Worm (Caenorhabditis elegans) whole organism, L1 larva: ENCODE measurements around the gene rab-37.

Source experiments
- C04F5.9 ChIP-seq: sonication (generic microtip); optimal IDR thresholded peaks from 2 replicates; lab custom pipeline; 2016; ENCODE audit warnings: missing genetic modification characterization, missing compliant biosample characterization
- C16A3.4 ChIP-seq: fragments of 150-350 bp; optimal IDR thresholded peaks from 2 replicates; lab custom pipeline; 2014; ENCODE audit warnings: missing biosample characterization, missing genetic modification characterization
- Y116A8C.19 ChIP-seq: sonication (generic microtip); optimal IDR thresholded peaks from 2 replicates; lab custom pipeline; 2016; ENCODE audit warnings: missing compliant biosample characterization, missing genetic modification characterization, borderline replicate concordance
- aha-1 ChIP-seq: fragments of 150-350 bp; optimal IDR thresholded peaks from 2 replicates; lab custom pipeline; 2014; ENCODE audit warnings: missing biosample characterization, missing genetic modification characterization
- aly-2 ChIP-seq: fragments of 150-350 bp; optimal IDR thresholded peaks from 2 replicates; lab custom pipeline; 2014; ENCODE audit warnings: missing biosample characterization, missing genetic modification characterization
- ama-1 ChIP-seq: fragments of 150-350 bp; optimal IDR thresholded peaks from 2 replicates; lab custom pipeline; 2014
- blmp-1 ChIP-seq: fragments of 150-350 bp; optimal IDR thresholded peaks from 2 replicates; lab custom pipeline; 2014; ENCODE audit warnings: missing biosample characterization, missing genetic modification characterization
- ceh-63 ChIP-seq: fragments of 200-800 bp; sonication (Bioruptor generic); optimal IDR thresholded peaks from 2 replicates; lab custom pipeline; 2018; ENCODE audit warnings: mild to moderate bottlenecking, missing genetic modification characterization, missing compliant biosample characterization
- ces-1 ChIP-seq: fragments of 150-350 bp; optimal IDR thresholded peaks from 2 replicates; lab custom pipeline; 2014; ENCODE audit warnings: missing biosample characterization, missing genetic modification reagents, missing genetic modification characterization
- efl-1 ChIP-seq, 4 experiments: fragments of 150-350 bp; optimal IDR thresholded peaks in 3 of 4; peaks in 1 of 4; 1 replicate in 1 of 4; 2 replicates in 3 of 4; lab custom pipeline; 2014; ENCODE audit warnings: missing biosample characterization in 2 of 4, missing genetic modification characterization in 2 of 4, missing genetic modification reagents in 2 of 4
- efl-3 ChIP-seq: fragments of 200-800 bp; sonication (Bioruptor generic); optimal IDR thresholded peaks from 2 replicates; lab custom pipeline; 2018; ENCODE audit warnings: mild to moderate bottlenecking, missing genetic modification characterization, missing compliant biosample characterization
- egl-27 ChIP-seq, 2 experiments: fragments of 150-350 bp in 1 of 2; sonication (generic microtip); optimal IDR thresholded peaks; 3 replicates each; lab custom pipeline; 2017 to 2018; ENCODE audit warnings: missing biosample characterization in 2 of 2, missing genetic modification characterization in 2 of 2, missing genetic modification reagents in 2 of 2
- elt-2 ChIP-seq: sonication (generic microtip); optimal IDR thresholded peaks from 2 replicates; lab custom pipeline; 2016; ENCODE audit warnings: missing genetic modification characterization, mild to moderate bottlenecking, inconsistent platforms, missing compliant biosample characterization, missing genetic modification reagents
- elt-3 ChIP-seq, 6 experiments: fragments of 150-350 bp in 1 of 6; sonication (generic microtip); optimal IDR thresholded peaks; 2 replicates each; lab custom pipeline; 2017 to 2018; ENCODE audit warnings: missing biosample characterization in 6 of 6, missing genetic modification characterization in 6 of 6, inconsistent platforms in 1 of 6
- fkh-10 ChIP-seq: sonication (generic microtip); optimal IDR thresholded peaks from 2 replicates; lab custom pipeline; 2017; ENCODE audit warnings: missing biosample characterization, missing genetic modification reagents, missing genetic modification characterization
- fkh-4 ChIP-seq: sonication (generic microtip); optimal IDR thresholded peaks from 2 replicates; lab custom pipeline; 2016; ENCODE audit warnings: missing compliant biosample characterization, missing genetic modification characterization, borderline replicate concordance
- grh-1 ChIP-seq: fragments of 200-800 bp; sonication (Bioruptor generic); IDR thresholded peaks from 2 replicates; pipeline ENCODE4 v1.3.6; 2022; ENCODE audit warnings: missing genetic modification reagents, missing genetic modification characterization, missing compliant biosample characterization
- hlh-4 ChIP-seq: sonication (generic microtip); optimal IDR thresholded peaks from 2 replicates; lab custom pipeline; 2016; ENCODE audit warnings: mild to moderate bottlenecking, missing genetic modification characterization, missing compliant biosample characterization
- isw-1 ChIP-seq: fragments of 200-800 bp; sonication (Bioruptor generic); IDR thresholded peaks from 2 replicates; pipeline ENCODE4 v1.3.6; 2022; ENCODE audit warnings: missing genetic modification characterization, missing compliant biosample characterization
- jun-1 ChIP-seq: fragments of 150-350 bp; optimal IDR thresholded peaks from 2 replicates; lab custom pipeline; 2014; ENCODE audit warnings: missing biosample characterization, missing genetic modification reagents, missing genetic modification characterization
- lin-13 ChIP-seq: fragments of 150-350 bp; optimal IDR thresholded peaks from 2 replicates; lab custom pipeline; 2014; ENCODE audit warnings: missing biosample characterization, missing genetic modification reagents, missing genetic modification characterization
- lin-14 ChIP-seq: fragments of 200-800 bp; sonication (Bioruptor generic); optimal IDR thresholded peaks from 2 replicates; lab custom pipeline; 2018; ENCODE audit warnings: mild to moderate bottlenecking, missing genetic modification characterization, moderate library complexity, missing compliant biosample characterization
- lin-35 ChIP-seq, 2 experiments: fragments of 150-350 bp; optimal IDR thresholded peaks; 2 replicates each; lab custom pipeline; 2014; ENCODE audit warnings: missing biosample characterization in 2 of 2, missing genetic modification characterization in 2 of 2, missing genetic modification reagents in 2 of 2
- lir-3 ChIP-seq: sonication (generic microtip); optimal IDR thresholded peaks from 2 replicates; lab custom pipeline; 2016; ENCODE audit warnings: mild to moderate bottlenecking, missing genetic modification characterization, moderate library complexity, missing compliant biosample characterization; ENCODE audit not compliant: poor library complexity
- mab-9 ChIP-seq: fragments of 200-800 bp; sonication (Bioruptor generic); IDR thresholded peaks from 2 replicates; pipeline ENCODE4 v1.3.6; 2022; ENCODE audit warnings: missing genetic modification reagents, missing genetic modification characterization, missing compliant biosample characterization
- mdl-1 ChIP-seq, 2 experiments: fragments of 150-350 bp; optimal IDR thresholded peaks; 2 replicates each; lab custom pipeline; 2014 to 2017; ENCODE audit warnings: missing biosample characterization in 2 of 2, missing genetic modification characterization in 2 of 2, inconsistent platforms in 1 of 2
- mef-2 ChIP-seq: fragments of 150-350 bp; optimal IDR thresholded peaks from 2 replicates; lab custom pipeline; 2014; ENCODE audit warnings: missing biosample characterization, missing genetic modification characterization
- nhr-12 ChIP-seq: sonication (generic microtip); optimal IDR thresholded peaks from 2 replicates; lab custom pipeline; 2017; ENCODE audit warnings: missing biosample characterization, missing genetic modification characterization
- nhr-19 ChIP-seq: fragments of 200-800 bp; sonication (Bioruptor generic); conservative IDR thresholded peaks from 2 replicates; pipeline ENCODE4 v1.3.6; 2022; ENCODE audit warnings: missing genetic modification characterization, missing compliant biosample characterization
- nhr-20 ChIP-seq: sonication (generic microtip); optimal IDR thresholded peaks from 2 replicates; lab custom pipeline; 2016; ENCODE audit warnings: mild to moderate bottlenecking, missing genetic modification characterization, missing compliant biosample characterization
- nhr-237 ChIP-seq: fragments of 150-350 bp; optimal IDR thresholded peaks from 2 replicates; lab custom pipeline; 2014; ENCODE audit warnings: missing biosample characterization, missing genetic modification characterization
- nhr-47 ChIP-seq: sonication (generic microtip); optimal IDR thresholded peaks from 2 replicates; lab custom pipeline; 2016; ENCODE audit warnings: mild to moderate bottlenecking, missing genetic modification characterization, moderate library complexity, missing compliant biosample characterization
- nhr-76 ChIP-seq: sonication (generic microtip); optimal IDR thresholded peaks from 2 replicates; lab custom pipeline; 2017; ENCODE audit warnings: missing biosample characterization, missing genetic modification characterization
- nhr-77 ChIP-seq: fragments of 150-350 bp; optimal IDR thresholded peaks from 2 replicates; lab custom pipeline; 2014; ENCODE audit warnings: missing biosample characterization, missing genetic modification characterization
- nhr-85 ChIP-seq: sonication (generic microtip); peaks from one replicate; lab custom pipeline; 2016; ENCODE audit warnings: missing genetic modification characterization, inconsistent platforms, missing compliant biosample characterization
- nhr-90 ChIP-seq: sonication (generic microtip); optimal IDR thresholded peaks from 2 replicates; lab custom pipeline; 2016; ENCODE audit warnings: mild to moderate bottlenecking, missing genetic modification characterization, missing compliant biosample characterization; ENCODE audit not compliant: poor library complexity
- pag-3 ChIP-seq: sonication (generic microtip); optimal IDR thresholded peaks from 2 replicates; lab custom pipeline; 2017; ENCODE audit warnings: missing genetic modification characterization, mild to moderate bottlenecking, missing compliant biosample characterization, antibody characterized with exemption, borderline replicate concordance; ENCODE audit not compliant: insufficient read depth
- pqm-1 ChIP-seq: sonication (generic microtip); optimal IDR thresholded peaks from 3 replicates; lab custom pipeline; 2017; ENCODE audit warnings: missing biosample characterization, missing genetic modification characterization
- rnt-1 ChIP-seq: sonication (generic microtip); optimal IDR thresholded peaks from 2 replicates; lab custom pipeline; 2016; ENCODE audit warnings: mild to moderate bottlenecking, missing genetic modification characterization, moderate library complexity, missing compliant biosample characterization
- skn-1 ChIP-seq: fragments of 150-350 bp; optimal IDR thresholded peaks from 2 replicates; lab custom pipeline; 2014; ENCODE audit warnings: missing biosample characterization, missing genetic modification characterization
- snpc-4 ChIP-seq: fragments of 150-350 bp; optimal IDR thresholded peaks from 2 replicates; lab custom pipeline; 2014; ENCODE audit warnings: missing biosample characterization, missing genetic modification characterization
- snu-23 ChIP-seq: sonication (generic microtip); optimal IDR thresholded peaks from 2 replicates; lab custom pipeline; 2016; ENCODE audit warnings: missing genetic modification characterization, missing compliant biosample characterization
- sptf-1 ChIP-seq: fragments of 150-350 bp; optimal IDR thresholded peaks from 2 replicates; lab custom pipeline; 2014; ENCODE audit warnings: missing biosample characterization, missing genetic modification characterization
- tbx-2 ChIP-seq: sonication (generic microtip); optimal IDR thresholded peaks from 2 replicates; lab custom pipeline; 2016; ENCODE audit warnings: missing genetic modification characterization, missing compliant biosample characterization
- vab-15 ChIP-seq: sonication (generic microtip); optimal IDR thresholded peaks from 2 replicates; lab custom pipeline; 2017; ENCODE audit warnings: missing genotype, mild to moderate bottlenecking, missing genetic modification characterization, missing compliant biosample characterization
- zag-1 ChIP-seq: fragments of 150-350 bp; optimal IDR thresholded peaks from 2 replicates; lab custom pipeline; 2014; ENCODE audit warnings: missing biosample characterization, missing genetic modification characterization
- ztf-4 ChIP-seq: fragments of 150-350 bp; optimal IDR thresholded peaks from 2 replicates; lab custom pipeline; 2014; ENCODE audit warnings: missing biosample characterization, missing genetic modification characterization

rab-37 gene

ce11 chrX:4246237-4246697 is 10.6 kb upstream of the rab-37 start (continued):
- TF ChIP-seq fkh-4 (tag; lab: Kevin White, UChicago) (no peak), fkh-10 (GFP tag; lab: Kevin White, UChicago) (no peak), ces-1 (no peak), efl-3 (GFP tag; lab: Kevin White, UChicago) (no peak), jun-1 (tag; lab: Kevin White, UChicago) (no peak), egl-27 (tag; optimal IDR thresholded peaks at IDR 0.05; lab: Kevin White, UChicago) (no peak), vab-15 (tag; lab: Kevin White, UChicago) (no peak), nhr-90 (tag; lab: Kevin White, UChicago) (peak; percentile 55), mef-2 (no peak), isw-1 (GFP tag; lab: Robert Waterston, UW) (no peak), nhr-20 (tag; lab: Kevin White, UChicago) (no peak), nhr-237 (tag; lab: Kevin White, UChicago) (no peak), lin-13 (GFP tag; lab: Kevin White, UChicago) (no peak), sptf-1 (no peak), snu-23 (GFP tag; lab: Kevin White, UChicago) (no peak), ama-1 (lab: Kevin White, UChicago) (peak; percentile 89), nhr-85 (tag; lab: Kevin White, UChicago) (no peak), Y116A8C.19 (tag; lab: Kevin White, UChicago) (no peak), aha-1 (no peak), pag-3 (no peak), mab-9 (no peak), blmp-1 (tag; lab: Kevin White, UChicago) (peak; percentile 56), lin-35 (GFP tag; optimal IDR thresholded peaks at IDR 0.05; lab: Kevin White, UChicago) (peak in 1 of 2 experiments; percentile 49), C16A3.4 (tag; lab: Kevin White, UChicago) (no peak), aly-2 (no peak), elt-3 (tag; optimal IDR thresholded peaks at IDR 0.05; lab: Kevin White, UChicago) (peak in 1 of 6 experiments; percentile 37), nhr-76 (tag; lab: Kevin White, UChicago) (no peak), nhr-47 (tag; lab: Kevin White, UChicago) (no peak), mdl-1 (tag; optimal IDR thresholded peaks at IDR 0.05; lab: Kevin White, UChicago) (peak in 1 of 2 experiments; percentile 19), hlh-4 (tag; lab: Kevin White, UChicago) (no peak), nhr-12 (tag; lab: Kevin White, UChicago) (no peak), tbx-2 (tag; lab: Kevin White, UChicago) (no peak)

DNA sequence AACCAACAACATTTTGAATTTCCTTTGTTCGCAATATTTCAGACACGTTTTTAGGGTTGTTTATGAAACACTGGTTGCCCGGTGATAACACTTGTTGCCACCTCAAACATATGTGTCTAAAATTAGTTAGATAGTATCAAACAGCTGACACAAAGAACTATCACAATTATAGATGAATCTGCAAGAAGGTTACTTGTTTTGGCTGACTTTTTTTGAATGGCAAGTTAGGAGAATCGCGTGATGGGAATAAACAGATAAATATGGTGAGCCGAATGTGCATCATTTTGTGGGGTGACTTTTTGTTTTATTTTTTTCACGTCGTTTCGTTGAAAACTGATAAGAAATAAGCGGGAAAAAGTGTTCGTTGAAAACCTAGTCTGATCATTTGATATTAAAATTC is 9.5 kb upstream of the rab-37 start:
- TF ChIP-seq elt-2 (tag; lab: Kevin White, UChicago) (peak; percentile 74), nhr-20 (tag; lab: Kevin White, UChicago) (peak; percentile 1), pqm-1 (tag; lab: Kevin White, UChicago) (no peak), efl-1 (optimal IDR thresholded peaks at IDR 0.05; lab: Kevin White, UChicago) (no peak), efl-1 (GFP tag; optimal IDR thresholded peaks at IDR 0.05 in 1 of 2; lab: Kevin White, UChicago) (peak in 1 of 2 experiments; percentile 78), lin-35 (GFP tag; optimal IDR thresholded peaks at IDR 0.05; lab: Kevin White, UChicago) (peak in 1 of 2 experiments; percentile 55), nhr-19 (peak; percentile 49), snu-23 (GFP tag; lab: Kevin White, UChicago) (no peak)

DNA sequence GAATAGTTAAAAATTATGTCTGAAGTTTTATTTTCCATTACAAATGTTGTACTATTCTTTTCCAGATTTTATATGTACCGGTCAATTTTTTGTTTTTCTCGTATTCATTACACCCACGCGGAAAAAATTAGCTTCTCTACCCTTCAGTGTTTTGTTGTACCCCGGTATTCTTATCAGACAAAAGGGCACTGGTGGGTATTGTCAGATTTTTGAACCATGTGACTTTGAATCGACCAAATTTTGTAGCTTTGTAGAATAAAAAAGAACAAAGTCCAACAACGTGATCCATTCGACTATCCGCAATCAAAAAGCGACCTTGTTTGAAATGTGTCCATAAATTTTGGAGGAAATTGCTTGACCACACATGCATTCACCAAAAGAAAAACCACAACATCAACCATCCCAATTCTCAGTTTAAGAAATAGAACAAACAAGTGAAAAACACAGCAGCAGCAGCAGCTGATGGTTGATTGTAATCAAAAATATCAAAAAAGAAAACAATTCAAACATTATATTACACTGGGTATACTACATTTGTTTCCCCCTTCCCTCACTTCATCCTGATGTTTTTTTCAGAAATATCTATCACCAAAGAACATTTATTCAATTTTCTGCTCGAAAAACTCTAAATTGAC is 9.0 kb upstream of the rab-37 start:
- TF ChIP-seq jun-1 (tag; lab: Kevin White, UChicago) (no peak), blmp-1 (tag; lab: Kevin White, UChicago) (peak; percentile 40), aha-1 (no peak), rnt-1 (no peak), ztf-4 (tag; lab: Kevin White, UChicago) (no peak), vab-15 (tag; lab: Kevin White, UChicago) (no peak), nhr-237 (tag; lab: Kevin White, UChicago) (no peak), lin-14 (peak; percentile 48), pqm-1 (tag; lab: Kevin White, UChicago) (no peak), ceh-63 (GFP tag; lab: Kevin White, UChicago) (no peak), fkh-10 (GFP tag; lab: Kevin White, UChicago) (no peak), grh-1 (GFP tag; lab: Robert Waterston, UW) (no peak), lir-3 (tag; lab: Kevin White, UChicago) (no peak), nhr-77 (tag; lab: Kevin White, UChicago) (no peak), Y116A8C.19 (tag; lab: Kevin White, UChicago) (no peak), C04F5.9 (tag; lab: Kevin White, UChicago) (no peak), snpc-4 (tag; lab: Kevin White, UChicago) (no peak), nhr-19 (peak; percentile 30), nhr-20 (tag; lab: Kevin White, UChicago) (peak; percentile 44), mab-9 (no peak), zag-1 (tag; lab: Kevin White, UChicago) (no peak), skn-1 (tag; lab: Kevin White, UChicago) (no peak)
